Fruit fly (Drosophila melanogaster) whole organism, prepupa: ENCODE data around the gene stol.
"Not testable (repeated sequence)": the region's sequence is repeated elsewhere in the genome, so short reads cannot be mapped to it uniquely, and the experiment has no call there.

Experiments
- Blimp-1 ChIP-seq: fragments of 200-800 bp; sonication (Bioruptor generic); optimal IDR thresholded peaks from 3 replicates; lab custom pipeline; 2017; ENCODE audit warnings: missing biosample characterization, missing genetic modification characterization, mild to moderate bottlenecking, moderate library complexity, missing genetic modification reagents
- CG10631 ChIP-seq: fragments of 200-800 bp; sonication (Bioruptor generic); optimal IDR thresholded peaks from 2 replicates; lab custom pipeline; 2016; ENCODE audit warnings: missing biosample characterization, missing genetic modification characterization
- CG10669 ChIP-seq: fragments of 200-800 bp; sonication (Bioruptor generic); optimal IDR thresholded peaks from 3 replicates; lab custom pipeline; 2018; ENCODE audit warnings: missing biosample characterization, mild to moderate bottlenecking, missing genetic modification characterization, moderate library complexity
- CG11294 ChIP-seq: fragments of 200-800 bp; sonication (Bioruptor generic); IDR thresholded peaks from 2 replicates; pipeline ENCODE4 v1.3.6; 2022; ENCODE audit warnings: missing biosample characterization, missing genetic modification characterization
- CG15336 ChIP-seq: fragments of 200-800 bp; sonication (Bioruptor generic); IDR thresholded peaks from 2 replicates; pipeline ENCODE4 v1.3.6; 2022; ENCODE audit warnings: missing biosample characterization, missing genetic modification characterization
- CG1621 ChIP-seq: fragments of 200-800 bp; sonication (Bioruptor generic); optimal IDR thresholded peaks from 3 replicates; lab custom pipeline; 2018; ENCODE audit warnings: missing biosample characterization, mild to moderate bottlenecking, missing genetic modification characterization
- CG3032 ChIP-seq: fragments of 200-800 bp; optimal IDR thresholded peaks from 2 replicates; lab custom pipeline; 2019; ENCODE audit warnings: missing biosample characterization, mild to moderate bottlenecking, missing genetic modification characterization, moderate library complexity
- CG32006 ChIP-seq: fragments of 200-800 bp; sonication (Bioruptor generic); optimal IDR thresholded peaks from 3 replicates; lab custom pipeline; 2017; ENCODE audit warnings: missing biosample characterization, mild to moderate bottlenecking, missing genetic modification characterization
- CG3919 ChIP-seq: fragments of 200-800 bp; sonication (Bioruptor generic); optimal IDR thresholded peaks from 3 replicates; lab custom pipeline; 2016; ENCODE audit warnings: missing biosample characterization, missing genetic modification characterization
- CG4318 ChIP-seq: fragments of 200-800 bp; sonication (Bioruptor generic); optimal IDR thresholded peaks from 3 replicates; lab custom pipeline; 2017; ENCODE audit warnings: missing biosample characterization, mild to moderate bottlenecking, missing genetic modification characterization
- CG6163 ChIP-seq: fragments of 200-800 bp; sonication (Bioruptor generic); IDR thresholded peaks from 3 replicates; pipeline ENCODE4 v1.3.6; 2022; ENCODE audit warnings: missing biosample characterization, missing genetic modification characterization
- CG6276 ChIP-seq: fragments of 200-800 bp; sonication (Bioruptor generic); optimal IDR thresholded peaks from 2 replicates; lab custom pipeline; 2017; ENCODE audit warnings: missing biosample characterization, mild to moderate bottlenecking, missing genetic modification characterization
- CG6792 ChIP-seq: fragments of 200-800 bp; sonication (Bioruptor generic); optimal IDR thresholded peaks from 3 replicates; lab custom pipeline; 2016; ENCODE audit warnings: missing biosample characterization, missing genetic modification characterization
- CG6808 ChIP-seq: fragments of 200-800 bp; sonication (Bioruptor generic); optimal IDR thresholded peaks from 3 replicates; lab custom pipeline; 2017; ENCODE audit warnings: missing biosample characterization, missing genetic modification characterization, mild to moderate bottlenecking, moderate library complexity, missing genetic modification reagents
- CG6854 ChIP-seq: fragments of 200-800 bp; sonication (Bioruptor generic); optimal IDR thresholded peaks from 2 replicates; lab custom pipeline; 2017; ENCODE audit warnings: missing biosample characterization, mild to moderate bottlenecking, missing genetic modification characterization
- CG7368 ChIP-seq: fragments of 200-800 bp; sonication (Bioruptor generic); optimal IDR thresholded peaks from 3 replicates; lab custom pipeline; 2016; ENCODE audit warnings: missing biosample characterization, missing genetic modification characterization
- CG8119 ChIP-seq: fragments of 200-800 bp; sonication (Bioruptor generic); IDR thresholded peaks from 3 replicates; pipeline ENCODE4 v1.3.6; 2022; ENCODE audit warnings: missing biosample characterization, missing genetic modification characterization
- CG8632 ChIP-seq: fragments of 200-800 bp; sonication (Bioruptor generic); optimal IDR thresholded peaks from 3 replicates; lab custom pipeline; 2016; ENCODE audit warnings: missing biosample characterization, missing genetic modification characterization
- CG9139 ChIP-seq: fragments of 200-800 bp; sonication (Bioruptor generic); optimal IDR thresholded peaks from 3 replicates; lab custom pipeline; 2017; ENCODE audit warnings: missing biosample characterization, mild to moderate bottlenecking, missing genetic modification characterization
- Eip75B ChIP-seq: fragments of 200-800 bp; sonication (Bioruptor generic); optimal IDR thresholded peaks from 3 replicates; lab custom pipeline; 2016; ENCODE audit warnings: missing biosample characterization, missing genetic modification characterization
- Eip78C ChIP-seq: fragments of 200-800 bp; sonication (Bioruptor generic); peaks from one replicate; lab custom pipeline; 2016; ENCODE audit warnings: missing biosample characterization, missing genetic modification characterization
- Eip93F ChIP-seq: fragments of 200-800 bp; sonication (Bioruptor generic); optimal IDR thresholded peaks from 2 replicates; lab custom pipeline; 2016; ENCODE audit warnings: missing biosample characterization, mild to moderate bottlenecking, missing genetic modification characterization
- Ets21C ChIP-seq: fragments of 200-800 bp; sonication (Bioruptor generic); optimal IDR thresholded peaks from 3 replicates; lab custom pipeline; 2016; ENCODE audit warnings: missing biosample characterization, missing genetic modification characterization
- Hr38 ChIP-seq: sonication (Bioruptor generic); optimal IDR thresholded peaks from 2 replicates; lab custom pipeline; 2016; ENCODE audit warnings: missing biosample characterization, missing genetic modification characterization
- Hr4 ChIP-seq: fragments of 200-800 bp; sonication (Bioruptor generic); optimal IDR thresholded peaks from 3 replicates; lab custom pipeline; 2016; ENCODE audit warnings: missing biosample characterization, missing genetic modification characterization
- Lpt ChIP-seq: fragments of 200-800 bp; sonication (Bioruptor generic); optimal IDR thresholded peaks from 3 replicates; lab custom pipeline; 2016; ENCODE audit warnings: missing biosample characterization, missing genetic modification characterization
- Met ChIP-seq: fragments of 200-800 bp; sonication (Bioruptor generic); optimal IDR thresholded peaks from 3 replicates; lab custom pipeline; 2016; ENCODE audit warnings: missing biosample characterization, missing genetic modification characterization
- Smox ChIP-seq: fragments of 200-800 bp; sonication (Bioruptor generic); optimal IDR thresholded peaks from 3 replicates; lab custom pipeline; 2016; ENCODE audit warnings: missing biosample characterization, missing genetic modification characterization
- Sox102F ChIP-seq: fragments of 200-800 bp; sonication (Bioruptor generic); optimal IDR thresholded peaks from 2 replicates; lab custom pipeline; 2016; ENCODE audit warnings: missing biosample characterization, mild to moderate bottlenecking, missing genetic modification characterization
- Sox14 ChIP-seq: fragments of 200-800 bp; sonication (Bioruptor generic); optimal IDR thresholded peaks from 3 replicates; lab custom pipeline; 2016; ENCODE audit warnings: missing biosample characterization, missing genetic modification characterization
- Sox15 ChIP-seq: fragments of 200-800 bp; sonication (Bioruptor generic); optimal IDR thresholded peaks from 3 replicates; lab custom pipeline; 2016; ENCODE audit warnings: missing biosample characterization, missing genetic modification characterization
- dsx ChIP-seq: fragments of 200-800 bp; optimal IDR thresholded peaks from 3 replicates; lab custom pipeline; 2019; ENCODE audit warnings: missing biosample characterization, mild to moderate bottlenecking, missing genetic modification characterization, moderate library complexity; ENCODE audit not compliant: poor library complexity, severe bottlenecking
- eg ChIP-seq: fragments of 200-800 bp; sonication (Bioruptor generic); IDR thresholded peaks from 3 replicates; pipeline ENCODE4 v1.3.6; 2022; ENCODE audit warnings: missing biosample characterization, missing genetic modification characterization
- esn ChIP-seq: fragments of 200-800 bp; sonication (Bioruptor generic); optimal IDR thresholded peaks from 2 replicates; lab custom pipeline; 2016; ENCODE audit warnings: missing biosample characterization, mild to moderate bottlenecking, missing genetic modification characterization, moderate library complexity
- fkh ChIP-seq: fragments of 200-800 bp; sonication (Bioruptor generic); optimal IDR thresholded peaks from 3 replicates; lab custom pipeline; 2017; ENCODE audit warnings: missing biosample characterization, mild to moderate bottlenecking, missing genetic modification characterization, moderate library complexity
- lz ChIP-seq: fragments of 200-800 bp; sonication (Bioruptor generic); optimal IDR thresholded peaks from 3 replicates; lab custom pipeline; 2016; ENCODE audit warnings: missing biosample characterization, missing genetic modification characterization
- net ChIP-seq: fragments of 200-800 bp; sonication (Bioruptor generic); optimal IDR thresholded peaks from 3 replicates; lab custom pipeline; 2016; ENCODE audit warnings: missing biosample characterization, missing genetic modification characterization
- pdm3 ChIP-seq: fragments of 200-800 bp; sonication (Bioruptor generic); optimal IDR thresholded peaks from 3 replicates; lab custom pipeline; 2016; ENCODE audit warnings: missing biosample characterization, missing genetic modification characterization
- ss ChIP-seq, 2 experiments: fragments of 200-800 bp; sonication (Bioruptor generic); optimal IDR thresholded peaks; 2 replicates in 1 of 2; 3 replicates in 1 of 2; lab custom pipeline; 2017 to 2018; ENCODE audit warnings: mild to moderate bottlenecking in 2 of 2, missing biosample characterization in 2 of 2, missing genetic modification characterization in 2 of 2, moderate library complexity in 1 of 2
- svp ChIP-seq: fragments of 200-800 bp; sonication (Bioruptor generic); peaks from one replicate; lab custom pipeline; 2016; ENCODE audit warnings: missing biosample characterization, missing genetic modification characterization

Gene stol

dm6 chr2L:15718172-15718571 lies at the start of gene stol:
Gene stol, minus strand, starts transcription at chr2L:15718272.
- TF ChIP-seq CG9139 (GFP tag; lab: Kevin White, UChicago); Hr4; Hr38 (GFP tag; lab: Kevin White, UChicago): not testable (repeated sequence)

dm6 chr2L:15764029-15764428 lies 46.0 kb upstream of the stol start, which contains the start of gene CG3793:
Gene CG3793, plus strand, starts transcription at chr2L:15764220.
- TF ChIP-seq Eip75B (GFP tag; lab: Kevin White, UChicago) (no peak), ss (GFP tag; optimal IDR thresholded peaks at IDR 0.05; lab: Kevin White, UChicago) (no peak), fkh (no peak), CG6276 (GFP tag; lab: Kevin White, UChicago) (no peak), CG3919 (GFP tag; lab: Kevin White, UChicago) (no peak), Sox102F (GFP tag; lab: Kevin White, UChicago) (no peak)

dm6 chr2L:15763401-15763800 lies 45.3 kb upstream of the stol start:
- no peak for TF ChIP-seq CG4318 (GFP tag; lab: Kevin White, UChicago)
- TF ChIP-seq fkh: no peak
- TF ChIP-seq Ets21C (GFP tag; lab: Kevin White, UChicago): no peak
- TF ChIP-seq CG8632 (GFP tag; lab: Kevin White, UChicago): no peak
- no peak for TF ChIP-seq eg (GFP tag; lab: Robert Waterston, UW)
- TF ChIP-seq esn: no peak
- TF ChIP-seq lz (GFP tag; lab: Kevin White, UChicago): no peak
- no peak for TF ChIP-seq Hr4
- no peak for TF ChIP-seq net (GFP tag; lab: Kevin White, UChicago)
- TF ChIP-seq Sox15 (GFP tag; lab: Kevin White, UChicago): no peak
- no peak for TF ChIP-seq pdm3 (GFP tag; lab: Kevin White, UChicago)
- TF ChIP-seq dsx (GFP tag; lab: Kevin White, UChicago): no peak
- TF ChIP-seq CG6854: no peak
- TF ChIP-seq CG32006 (GFP tag; lab: Kevin White, UChicago): no peak
- TF ChIP-seq CG11294 (GFP tag; lab: Robert Waterston, UW): no peak
- no peak for TF ChIP-seq Eip75B (GFP tag; lab: Kevin White, UChicago)
- no peak for TF ChIP-seq ss (GFP tag; optimal IDR thresholded peaks at IDR 0.05; lab: Kevin White, UChicago)
- no peak for TF ChIP-seq CG10669 (GFP tag; lab: Kevin White, UChicago)
- TF ChIP-seq Blimp-1 (GFP tag; lab: Kevin White, UChicago): no peak
- no peak for TF ChIP-seq CG6808 (GFP tag; lab: Kevin White, UChicago)

dm6 chr2L:15762466-15762865 lies 44.4 kb upstream of the stol start, which contains the start of gene Gli:
Gene Gli, minus strand, starts transcription at chr2L:15762758.
- TF ChIP-seq eg (GFP tag; lab: Robert Waterston, UW) (peak; percentile 52; the same call in 2 of the 3 replicates), CG1621 (no peak), svp (GFP tag; lab: Kevin White, UChicago) (peak; percentile 63), CG6276 (GFP tag; lab: Kevin White, UChicago) (no peak), CG3032 (tag; lab: Kevin White, UChicago) (no peak), CG9139 (GFP tag; lab: Kevin White, UChicago) (no peak), CG6163 (GFP tag; lab: Robert Waterston, UW) (peak; percentile 70; the same call in 2 of the 3 replicates), CG10631 (no peak), Sox14 (GFP tag; lab: Kevin White, UChicago) (no peak), CG6854 (peak; percentile 64), CG15336 (GFP tag; lab: Robert Waterston, UW) (peak; percentile 44; the same call in 1 of the 2 replicates), Smox (GFP tag; lab: Kevin White, UChicago) (no peak), CG6792 (GFP tag; lab: Kevin White, UChicago) (no peak), Met (no peak), CG11294 (GFP tag; lab: Robert Waterston, UW) (peak; percentile 13; the same call in 1 of the 2 replicates), CG7368 (GFP tag; lab: Kevin White, UChicago) (no peak), Eip78C (GFP tag; lab: Kevin White, UChicago) (no peak), CG4318 (GFP tag; lab: Kevin White, UChicago) (no peak), CG8119 (no peak; the same call in 2 of the 3 replicates), esn (no peak), Eip93F (GFP tag; lab: Kevin White, UChicago) (peak; percentile 42), Lpt (GFP tag; lab: Kevin White, UChicago) (peak; percentile 57)
